Fruit fly (Drosophila melanogaster): ENCODE data around the gene CG11656.

CG11656 gene

DNA sequence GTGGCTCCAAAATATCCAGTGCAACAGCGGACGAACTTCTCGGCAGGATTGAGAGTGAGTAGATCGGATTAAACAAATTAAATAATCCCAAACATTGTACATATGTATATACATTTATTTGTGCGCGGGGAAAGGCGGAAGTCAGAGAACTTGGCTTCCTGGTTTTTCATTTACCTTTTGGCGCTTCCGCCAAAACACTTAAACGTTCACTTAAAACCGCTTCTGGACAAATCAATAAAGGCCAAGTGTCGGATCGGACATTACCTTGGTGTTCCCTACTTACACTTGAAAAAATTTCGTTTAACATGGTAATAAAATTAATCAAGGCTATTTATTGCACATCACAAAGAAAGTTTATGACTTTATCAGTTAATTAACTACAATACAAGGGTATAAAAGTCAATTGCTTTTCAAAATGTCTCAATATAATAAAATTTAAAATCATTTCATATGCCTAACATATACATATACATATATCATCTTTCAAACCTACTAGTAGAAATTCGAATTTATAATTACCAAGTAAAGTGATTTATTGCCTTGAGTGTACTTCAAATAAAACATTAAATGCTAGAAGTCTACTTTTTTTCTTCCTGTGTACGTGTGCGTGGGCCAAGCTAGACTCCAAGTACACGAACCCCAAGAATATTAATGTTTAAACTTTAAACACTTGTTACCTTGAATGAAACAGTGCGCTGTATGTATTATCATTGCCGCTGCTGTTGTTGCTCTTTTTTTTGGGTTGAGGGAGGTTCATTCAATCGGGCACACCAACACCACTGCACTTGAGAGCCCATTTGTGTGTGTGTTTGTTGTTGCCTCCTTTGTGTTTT is 28.1 kb upstream of the CG11656 start (continued):
- TF ChIP-seq knrl (GFP tag; IDR thresholded peaks at IDR 0.05; ENCODE audit: partially characterized antibody), result no peak
- TF ChIP-seq Rfx (GFP tag; IDR thresholded peaks at IDR 0.05), result peak; percentile 69
- peak; percentile 62 for TF ChIP-seq dmrt11E (tag; optimal IDR thresholded peaks at IDR 0.05)
- TF ChIP-seq Vsx1 (GFP tag; optimal IDR thresholded peaks at IDR 0.05), result peak; percentile 32
- TF ChIP-seq CG9876 (GFP tag; optimal IDR thresholded peaks at IDR 0.05), result no peak
- TF ChIP-seq lilli (GFP tag; optimal IDR thresholded peaks at IDR 0.05), result peak; percentile 5
- peak; percentile 80 for TF ChIP-seq sens (GFP tag)
- no peak for TF ChIP-seq ssp (GFP tag; IDR thresholded peaks at IDR 0.05)
- no peak for TF ChIP-seq CG14860 (GFP tag; IDR thresholded peaks at IDR 0.05; ENCODE audit: partially characterized antibody)
- peak; percentile 70 for TF ChIP-seq CG11695 (GFP tag; IDR thresholded peaks at IDR 0.05)
- no peak for TF ChIP-seq CG10543 (GFP tag; optimal IDR thresholded peaks at IDR 0.05)
- TF ChIP-seq CG9817 (tag; optimal IDR thresholded peaks at IDR 0.05), result peak; percentile 27
- TF ChIP-seq ttk (GFP tag; IDR thresholded peaks at IDR 0.05), result no peak
- peak; percentile 36 for TF ChIP-seq tin (GFP tag; optimal IDR thresholded peaks at IDR 0.05)
- peak; percentile 44 for TF ChIP-seq Hmr (GFP tag; optimal IDR thresholded peaks at IDR 0.05)
- TF ChIP-seq CG6689 (GFP tag; IDR thresholded peaks at IDR 0.05), result peak; percentile 64; the same call in 1 of the 2 replicates
- no peak for TF ChIP-seq CG7987 (GFP tag; optimal IDR thresholded peaks at IDR 0.05)
- peak; percentile 67 for TF ChIP-seq CG10267 (tag; optimal IDR thresholded peaks at IDR 0.05)
- TF ChIP-seq CG11093 (GFP tag; IDR thresholded peaks at IDR 0.05), result 0 out of 3 replicates have a peak, but pooled peaks have one; percentile 54
- no peak for TF ChIP-seq twi (tag; optimal IDR thresholded peaks at IDR 0.05)
- no peak for TF ChIP-seq Hr39 (optimal IDR thresholded peaks at IDR 0.05)
- TF ChIP-seq nmo (GFP tag; optimal IDR thresholded peaks at IDR 0.05), result peak; percentile 82
- peak; percentile 36 for TF ChIP-seq CG9932 (GFP tag; IDR thresholded peaks at IDR 0.05)
- peak; percentile 60; the same call in 2 of the 3 replicates for TF ChIP-seq row (GFP tag; IDR thresholded peaks at IDR 0.05)
- TF ChIP-seq slbo (GFP tag; IDR thresholded peaks at IDR 0.05), result peak; percentile 60
- no peak for TF ChIP-seq Opbp (GFP tag; IDR thresholded peaks at IDR 0.05; ENCODE audit: partially characterized antibody)
- TF ChIP-seq CG7839 (tag; optimal IDR thresholded peaks at IDR 0.05), result peak; percentile 81
- no peak for TF ChIP-seq HLHmδ (GFP tag; optimal IDR thresholded peaks at IDR 0.05)
- TF ChIP-seq sob (GFP tag; IDR thresholded peaks at IDR 0.05), result peak; percentile 45; the same call in 1 of the 2 replicates
- TF ChIP-seq CG17186 (GFP tag; optimal IDR thresholded peaks at IDR 0.05), result no peak
- TF ChIP-seq stwl (tag; optimal IDR thresholded peaks at IDR 0.05), result no peak
- peak in 1 of 2 experiments; percentile 79 for TF ChIP-seq Hr51 (GFP tag; optimal IDR thresholded peaks at IDR 0.05)
- peak; percentile 48 for TF ChIP-seq Chrac-16 (GFP tag; optimal IDR thresholded peaks at IDR 0.05)
- peak; percentile 53 for TF ChIP-seq ind (GFP tag; optimal IDR thresholded peaks at IDR 0.05)
- no peak for TF ChIP-seq hbn (GFP tag; IDR thresholded peaks at IDR 0.05; ENCODE audit: partially characterized antibody)
- TF ChIP-seq CG1602 (GFP tag; optimal IDR thresholded peaks at IDR 0.05), result peak; percentile 46
- TF ChIP-seq chm (GFP tag; IDR thresholded peaks at IDR 0.05), result no peak; the same call in 1 of the 2 replicates
- peak; percentile 51 for TF ChIP-seq zen (tag; optimal IDR thresholded peaks at IDR 0.05)
- no peak for TF ChIP-seq tna (GFP tag; IDR thresholded peaks at IDR 0.05; ENCODE audit: partially characterized antibody)
- TF ChIP-seq CG2120 (GFP tag; optimal IDR thresholded peaks at IDR 0.05), result peak; percentile 54
- TF ChIP-seq Ada2b (GFP tag; IDR thresholded peaks at IDR 0.05), result peak; percentile 54
- 0 out of 2 replicates have a peak, but pooled peaks have one; percentile 13 for TF ChIP-seq NFAT (GFP tag; IDR thresholded peaks at IDR 0.05)
- TF ChIP-seq Gug (GFP tag; IDR thresholded peaks at IDR 0.05), result peak; percentile 19; the same call in 1 of the 4 replicates
- TF ChIP-seq CG31441 (GFP tag; IDR thresholded peaks at IDR 0.05), result no peak; the same call in 1 of the 2 replicates
- TF ChIP-seq chif (GFP tag; optimal IDR thresholded peaks at IDR 0.05), result peak in 1 of 2 experiments; percentile 29
- TF ChIP-seq Deaf1 (tag; optimal IDR thresholded peaks at IDR 0.05), result peak; percentile 60
- no peak for TF ChIP-seq CG2889 (GFP tag; IDR thresholded peaks at IDR 0.05)
- TF ChIP-seq CG6254 (GFP tag; optimal IDR thresholded peaks at IDR 0.05), result peak; percentile 47
- TF ChIP-seq Ptx1 (GFP tag; IDR thresholded peaks at IDR 0.05), result peak; percentile 76

Data from whole organism, embryonic.